Worm (Caenorhabditis elegans): ENCODE results near the gene dpm-3.

- TF ChIP-seq nhr-25 (tag; optimal IDR thresholded peaks at IDR 0.05; ENCODE audit: borderline replicate concordance, insufficient read depth) (no peak), jun-1 (tag; optimal IDR thresholded peaks at IDR 0.05) (no peak), nhr-111 (GFP tag; optimal IDR thresholded peaks at IDR 0.05) (no peak), mxl-2 (GFP tag; conservative IDR thresholded peaks at IDR 0.05) (no peak), php-3 (GFP tag; IDR thresholded peaks at IDR 0.05) (no peak)
These were observed 6.3 kb upstream of the dpm-3 start, which contains the start of gene F28D1.6 for ce11 chrIV:12385061-12385460.

Data from whole organism, L4 larva.